Worm (Caenorhabditis elegans) whole organism, L4 larva: ENCODE data around the gene F59B10.3.

ENCODE experiments used
- egl-27 ChIP-seq: sonication (generic microtip); optimal IDR thresholded peaks from 3 replicates; lab custom pipeline; 2017; ENCODE audit warnings: missing biosample characterization, missing genetic modification reagents, missing genetic modification characterization
- fkh-10 ChIP-seq: fragments of 150-350 bp; optimal IDR thresholded peaks from 2 replicates; lab custom pipeline; 2014; ENCODE audit warnings: missing biosample characterization, missing genetic modification reagents, missing genetic modification characterization
- fos-1 ChIP-seq: fragments of 150-350 bp; optimal IDR thresholded peaks from 2 replicates; lab custom pipeline; 2014; ENCODE audit warnings: missing biosample characterization, missing genetic modification characterization
- lin-1 ChIP-seq: fragments of 200-800 bp; sonication (Bioruptor generic); IDR thresholded peaks from 2 replicates; pipeline ENCODE4 v1.3.6; 2022; ENCODE audit warnings: missing genetic modification reagents, missing genetic modification characterization, missing compliant biosample characterization
- lin-13 ChIP-seq: fragments of 150-350 bp; optimal IDR thresholded peaks from 2 replicates; lab custom pipeline; 2014; ENCODE audit warnings: missing biosample characterization, missing genetic modification reagents, missing genetic modification characterization
- lin-38 ChIP-seq: fragments of 200-800 bp; sonication (Bioruptor generic); IDR thresholded peaks from 2 replicates; pipeline ENCODE4 v1.3.6; 2022; ENCODE audit warnings: missing genetic modification reagents, missing genetic modification characterization, missing compliant biosample characterization
- lsy-2 ChIP-seq, 2 experiments: fragments of 150-350 bp in 1 of 2; sonication (generic microtip) in 1 of 2; optimal IDR thresholded peaks; 2 replicates each; lab custom pipeline; 2014 to 2017; ENCODE audit warnings: missing biosample characterization in 2 of 2, missing genetic modification characterization in 2 of 2
- mdl-1 ChIP-seq, 2 experiments: fragments of 150-350 bp in 1 of 2; sonication (generic microtip) in 1 of 2; optimal IDR thresholded peaks; 2 replicates each; lab custom pipeline; 2014 to 2017; ENCODE audit warnings: missing biosample characterization in 2 of 2, missing genetic modification characterization in 2 of 2
- skn-1 ChIP-seq: fragments of 150-350 bp; optimal IDR thresholded peaks from 2 replicates; lab custom pipeline; 2014; ENCODE audit warnings: missing biosample characterization, missing genetic modification characterization
- tag-97 ChIP-seq: fragments of 200-800 bp; sonication (Bioruptor generic); IDR thresholded peaks from 2 replicates; pipeline ENCODE4 v1.3.6; 2022; ENCODE audit warnings: missing genetic modification characterization, missing compliant biosample characterization

DNA sequence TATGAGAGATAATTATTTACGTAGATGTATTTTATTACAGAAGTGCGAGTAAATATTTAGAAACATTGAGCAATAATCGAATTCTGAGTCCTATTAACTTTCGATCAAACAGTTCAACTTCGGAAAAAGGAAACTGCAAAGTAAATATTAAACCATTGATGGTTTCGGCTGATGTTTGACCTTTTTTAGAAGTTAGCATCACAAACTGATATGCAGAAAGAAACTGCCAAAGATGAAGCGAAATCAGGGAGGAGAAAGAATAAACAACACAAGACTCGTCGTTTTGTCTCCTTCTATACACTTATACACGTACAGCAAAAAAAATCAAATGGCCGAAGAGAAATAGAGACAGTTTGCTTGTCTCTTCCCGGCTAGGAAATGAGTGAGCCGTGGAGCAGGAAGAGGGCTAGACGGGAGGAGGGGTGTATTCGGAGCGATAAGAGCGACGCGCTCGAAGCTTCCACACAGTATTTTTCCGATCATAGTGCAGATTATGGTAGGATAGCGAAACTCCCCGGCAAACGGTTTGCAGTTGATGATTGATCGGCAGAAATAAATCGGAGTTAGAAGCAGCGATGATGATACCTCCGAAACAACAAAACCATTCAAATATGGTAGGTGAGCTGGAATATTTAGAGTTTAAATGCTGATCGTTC is 46.3 kb downstream of the F59B10.3 start:
- no peak for TF ChIP-seq fkh-10 (GFP tag; lab: Kevin White, UChicago)
- TF ChIP-seq lin-13 (GFP tag; lab: Kevin White, UChicago), result no peak
- TF ChIP-seq tag-97 (GFP tag; lab: Robert Waterston, UW), result no peak
- TF ChIP-seq lin-1 (GFP tag; lab: Robert Waterston, UW), result no peak
- TF ChIP-seq fos-1 (tag; lab: Kevin White, UChicago), result no peak
- TF ChIP-seq egl-27 (tag; lab: Kevin White, UChicago), result no peak
- TF ChIP-seq lsy-2 (tag; optimal IDR thresholded peaks at IDR 0.05; lab: Kevin White, UChicago), result no peak
- no peak for TF ChIP-seq mdl-1 (tag; optimal IDR thresholded peaks at IDR 0.05; lab: Kevin White, UChicago)
- no peak; the same call in 1 of the 2 replicates for TF ChIP-seq lin-38
- TF ChIP-seq skn-1 (tag; lab: Kevin White, UChicago), result no peak
